Fruit fly (Drosophila melanogaster) whole organism, embryonic: ENCODE data around the gene Teh1.

Experiments used
- Awh ChIP-seq: fragments of 200-800 bp; sonication (Bioruptor generic); IDR thresholded peaks from 2 replicates; pipeline ENCODE4, ENCODE4 v1.3.6; 2022; ENCODE audit warnings: missing biosample characterization, missing genetic modification characterization
- B-H2 ChIP-seq: fragments of 200-800 bp; sonication (Bioruptor generic); optimal IDR thresholded peaks from 2 replicates; lab custom pipeline; 2018; ENCODE audit warnings: missing biosample characterization, mild to moderate bottlenecking, missing genetic modification characterization
- Blimp-1 ChIP-seq: fragments of 200-800 bp; sonication (Bioruptor generic); optimal IDR thresholded peaks from 3 replicates; lab custom pipeline; 2018; ENCODE audit warnings: missing biosample characterization, missing genetic modification characterization, mild to moderate bottlenecking, moderate library complexity, missing genetic modification reagents
- BtbVII ChIP-seq: fragments of 200-800 bp; sonication (Bioruptor generic); optimal IDR thresholded peaks from 3 replicates; lab custom pipeline; 2017; ENCODE audit warnings: missing biosample characterization, mild to moderate bottlenecking, missing genetic modification characterization
- CG10565 ChIP-seq: fragments of 200-800 bp; sonication (Bioruptor generic); optimal IDR thresholded peaks from 3 replicates; lab custom pipeline; 2016; ENCODE audit warnings: missing biosample characterization, mild to moderate bottlenecking, missing genetic modification characterization
- CG12155 ChIP-seq: fragments of 200-800 bp; sonication (Bioruptor generic); optimal IDR thresholded peaks from 3 replicates; lab custom pipeline; 2016; ENCODE audit warnings: missing biosample characterization, missing genetic modification characterization
- CG12219 ChIP-seq: fragments of 200-800 bp; sonication (Bioruptor generic); optimal IDR thresholded peaks from 3 replicates; lab custom pipeline; 2018; ENCODE audit warnings: missing biosample characterization, mild to moderate bottlenecking, missing genetic modification characterization
- CG12391 ChIP-seq: fragments of 200-800 bp; sonication (Bioruptor generic); optimal IDR thresholded peaks from 3 replicates; lab custom pipeline; 2018; ENCODE audit warnings: missing biosample characterization, mild to moderate bottlenecking, missing genetic modification characterization, moderate library complexity
- CG13123 ChIP-seq: fragments of 200-800 bp; sonication (Bioruptor generic); optimal IDR thresholded peaks from 2 replicates; lab custom pipeline; 2016; ENCODE audit warnings: missing biosample characterization, missing genetic modification characterization
- CG16815 ChIP-seq: fragments of 200-800 bp; sonication (Bioruptor generic); optimal IDR thresholded peaks from 3 replicates; lab custom pipeline; 2017; ENCODE audit warnings: missing biosample characterization, mild to moderate bottlenecking, missing genetic modification characterization
- CG1792 ChIP-seq: fragments of 200-800 bp; sonication (Bioruptor generic); optimal IDR thresholded peaks from 2 replicates; lab custom pipeline; 2016; ENCODE audit warnings: missing biosample characterization, missing genetic modification characterization
- CG30020 ChIP-seq: fragments of 200-800 bp; optimal IDR thresholded peaks from 2 replicates; lab custom pipeline; 2019; ENCODE audit warnings: missing biosample characterization, mild to moderate bottlenecking, missing genetic modification characterization, moderate library complexity
- CG34422 ChIP-seq: fragments of 200-800 bp; sonication (Bioruptor generic); IDR thresholded peaks from 3 replicates; pipeline ENCODE4 v1.3.6; 2022; ENCODE audit warnings: missing biosample characterization, missing genetic modification characterization
- CG7271 ChIP-seq: fragments of 200-800 bp; sonication (Bioruptor generic); optimal IDR thresholded peaks from 2 replicates; lab custom pipeline; 2018; ENCODE audit warnings: missing biosample characterization, mild to moderate bottlenecking, missing genetic modification characterization, moderate library complexity
- CG7987 ChIP-seq: fragments of 200-800 bp; sonication (Bioruptor generic); optimal IDR thresholded peaks from 2 replicates; lab custom pipeline; 2018; ENCODE audit warnings: missing biosample characterization, mild to moderate bottlenecking, missing genetic modification characterization, moderate library complexity
- CG8290 ChIP-seq, 3 experiments: fragments of 200-800 bp; sonication (Bioruptor generic); optimal IDR thresholded peaks; 2 replicates each; lab custom pipeline; 2016 to 2019; ENCODE audit warnings: missing biosample characterization in 3 of 3, missing genetic modification characterization in 3 of 3, mild to moderate bottlenecking in 2 of 3, moderate library complexity in 1 of 3
- CHES-1-like ChIP-seq: fragments of 200-800 bp; sonication (Bioruptor generic); optimal IDR thresholded peaks from 2 replicates; lab custom pipeline; 2016; ENCODE audit warnings: missing biosample characterization, missing genetic modification characterization
- D ChIP-seq, 2 experiments: fragments of 200-800 bp in 1 of 2; fragments of >200 bp in 1 of 2; sonication (Bioruptor generic) in 1 of 2; optimal IDR thresholded peaks; 2 replicates in 1 of 2; 3 replicates in 1 of 2; lab custom pipeline; 2017; ENCODE audit warnings: mild to moderate bottlenecking in 1 of 2, missing biosample characterization in 1 of 2, missing genetic modification characterization in 1 of 2, missing genetic modification reagents in 1 of 2
- Elba2 ChIP-seq: fragments of 200-800 bp; sonication (Bioruptor generic); optimal IDR thresholded peaks from 3 replicates; lab custom pipeline; 2016; ENCODE audit warnings: missing biosample characterization, missing genetic modification characterization
- Hr78 ChIP-seq, 2 experiments: fragments of 200-800 bp in 1 of 2; fragments of >200 bp in 1 of 2; sonication (Bioruptor generic) in 1 of 2; optimal IDR thresholded peaks; 2 replicates each; lab custom pipeline; 2017 to 2019; ENCODE audit warnings: missing biosample characterization in 2 of 2, missing genetic modification characterization in 2 of 2, mild to moderate bottlenecking in 1 of 2, moderate library complexity in 1 of 2
- Jarid2 ChIP-seq: fragments of 200-800 bp; sonication (Bioruptor generic); optimal IDR thresholded peaks from 3 replicates; lab custom pipeline; 2017; ENCODE audit warnings: mild to moderate bottlenecking, missing biosample characterization, missing genetic modification reagents, missing genetic modification characterization
- Med ChIP-seq: fragments of 200-800 bp; sonication (Bioruptor generic); peaks from one replicate; lab custom pipeline; 2016; ENCODE audit warnings: missing biosample characterization, missing genetic modification characterization, mild to moderate bottlenecking, inconsistent platforms, moderate library complexity
- Mes4 ChIP-seq: fragments of 200-800 bp; sonication (Bioruptor generic); optimal IDR thresholded peaks from 2 replicates; lab custom pipeline; 2016; ENCODE audit warnings: missing biosample characterization, missing genetic modification characterization
- Mrtf ChIP-seq: fragments of 200-800 bp; sonication (Bioruptor generic); IDR thresholded peaks from 3 replicates; pipeline ENCODE4 v1.3.6; 2022; ENCODE audit warnings: missing biosample characterization, missing genetic modification characterization
- Myb ChIP-seq: fragments of 200-800 bp; sonication (Bioruptor generic); optimal IDR thresholded peaks from 2 replicates; lab custom pipeline; 2016; ENCODE audit warnings: missing biosample characterization, missing genetic modification characterization
- Opbp ChIP-seq: fragments of 200-800 bp; sonication (Bioruptor generic); IDR thresholded peaks from 3 replicates; pipeline ENCODE4 v1.3.6; 2022; ENCODE audit warnings: missing biosample characterization, missing genetic modification characterization; ENCODE audit not compliant: partially characterized antibody
- Rfx ChIP-seq: fragments of 200-800 bp; sonication (Bioruptor generic); IDR thresholded peaks from 2 replicates; pipeline ENCODE4 v1.3.6; 2022; ENCODE audit warnings: missing biosample characterization, missing genetic modification characterization
- TFAM ChIP-seq: fragments of 200-800 bp; sonication (Bioruptor generic); optimal IDR thresholded peaks from 2 replicates; lab custom pipeline; 2017; ENCODE audit warnings: missing biosample characterization, missing genetic modification characterization, inconsistent platforms
- abd-A ChIP-seq: fragments of 200-800 bp; sonication (Bioruptor generic); optimal IDR thresholded peaks from 3 replicates; lab custom pipeline; 2019; ENCODE audit warnings: missing biosample characterization, mild to moderate bottlenecking, missing genetic modification characterization, moderate library complexity
- ap ChIP-seq: fragments of 200-800 bp; sonication (Bioruptor generic); IDR thresholded peaks from 2 replicates; pipeline ENCODE4 v1.3.6; 2022; ENCODE audit warnings: missing biosample characterization, missing genetic modification characterization
- az2 ChIP-seq: fragments of 200-800 bp; sonication (Bioruptor generic); optimal IDR thresholded peaks from 3 replicates; lab custom pipeline; 2016; ENCODE audit warnings: missing biosample characterization, missing genetic modification characterization
- br ChIP-seq: fragments of >200 bp; optimal IDR thresholded peaks from 2 replicates; lab custom pipeline; 2017
- cato ChIP-seq: fragments of 200-800 bp; sonication (Bioruptor generic); optimal IDR thresholded peaks from 2 replicates; lab custom pipeline; 2016; ENCODE audit warnings: missing biosample characterization, missing genetic modification characterization, borderline replicate concordance
- chif ChIP-seq, 2 experiments: fragments of 200-800 bp; sonication (Bioruptor generic); optimal IDR thresholded peaks; 3 replicates each; lab custom pipeline; 2016; ENCODE audit warnings: missing biosample characterization in 2 of 2, missing genetic modification characterization in 2 of 2
- croc ChIP-seq: fragments of 200-800 bp; sonication (Bioruptor generic); conservative IDR thresholded peaks from 3 replicates; pipeline ENCODE4 v1.3.6; 2022; ENCODE audit warnings: missing biosample characterization, missing genetic modification characterization
- cwo ChIP-seq: fragments of 200-800 bp; sonication (Bioruptor generic); optimal IDR thresholded peaks from 3 replicates; lab custom pipeline; 2017; ENCODE audit warnings: missing biosample characterization, missing genetic modification characterization, mild to moderate bottlenecking, moderate library complexity, missing genetic modification reagents
- ems ChIP-seq: fragments of 200-800 bp; sonication (Bioruptor generic); optimal IDR thresholded peaks from 3 replicates; lab custom pipeline; 2016; ENCODE audit warnings: missing biosample characterization, missing genetic modification characterization
- en ChIP-seq: fragments of 200-800 bp; sonication (Bioruptor generic); optimal IDR thresholded peaks from 2 replicates; lab custom pipeline; 2016; ENCODE audit warnings: missing biosample characterization, missing genetic modification characterization
- fd64A ChIP-seq: fragments of 200-800 bp; sonication (Bioruptor generic); optimal IDR thresholded peaks from 3 replicates; lab custom pipeline; 2018; ENCODE audit warnings: missing biosample characterization, mild to moderate bottlenecking, missing genetic modification characterization
- gfzf ChIP-seq: fragments of 200-800 bp; sonication (Bioruptor generic); optimal IDR thresholded peaks from 2 replicates; lab custom pipeline; 2016; ENCODE audit warnings: missing biosample characterization, mild to moderate bottlenecking, missing genetic modification characterization, moderate library complexity
- gsb ChIP-seq: fragments of 200-800 bp; sonication (Bioruptor generic); IDR thresholded peaks from 2 replicates; pipeline ENCODE4 v1.3.6; 2022; ENCODE audit warnings: missing biosample characterization, missing genetic modification characterization
- gt ChIP-seq: fragments of 200-800 bp; sonication (Bioruptor generic); IDR thresholded peaks from 2 replicates; pipeline ENCODE4 v1.3.6; 2022; ENCODE audit warnings: missing biosample characterization, missing genetic modification characterization
- hbn ChIP-seq: fragments of 200-800 bp; sonication (Bioruptor generic); IDR thresholded peaks from 2 replicates; pipeline ENCODE4 v1.3.6; 2022; ENCODE audit warnings: missing biosample characterization, missing genetic modification characterization; ENCODE audit not compliant: partially characterized antibody
- klu ChIP-seq: fragments of 200-800 bp; sonication (Bioruptor generic); IDR thresholded peaks from 2 replicates; pipeline ENCODE4 v1.3.6; 2022; ENCODE audit warnings: missing biosample characterization, missing genetic modification characterization
- sob ChIP-seq: fragments of 200-800 bp; sonication (Bioruptor generic); IDR thresholded peaks from 2 replicates; pipeline ENCODE4 v1.3.6; 2022; ENCODE audit warnings: missing biosample characterization, missing genetic modification characterization
- tll ChIP-seq, 2 experiments: fragments of 200-800 bp in 1 of 2; fragments of >200 bp in 1 of 2; sonication (Bioruptor generic) in 1 of 2; optimal IDR thresholded peaks; 2 replicates each; lab custom pipeline; 2017 to 2019; ENCODE audit warnings: missing biosample characterization in 2 of 2, missing genetic modification characterization in 2 of 2, mild to moderate bottlenecking in 1 of 2, moderate library complexity in 1 of 2
- unc-4 ChIP-seq: fragments of 200-800 bp; sonication (Bioruptor generic); IDR thresholded peaks from 2 replicates; pipeline ENCODE4 v1.3.6; 2022; ENCODE audit warnings: missing biosample characterization, missing genetic modification characterization; ENCODE audit not compliant: partially characterized antibody
- zf30C ChIP-seq: fragments of 200-800 bp; sonication (Bioruptor generic); optimal IDR thresholded peaks from 3 replicates; lab custom pipeline; 2018; ENCODE audit warnings: missing biosample characterization, mild to moderate bottlenecking, missing genetic modification characterization

Gene Teh1

DNA sequence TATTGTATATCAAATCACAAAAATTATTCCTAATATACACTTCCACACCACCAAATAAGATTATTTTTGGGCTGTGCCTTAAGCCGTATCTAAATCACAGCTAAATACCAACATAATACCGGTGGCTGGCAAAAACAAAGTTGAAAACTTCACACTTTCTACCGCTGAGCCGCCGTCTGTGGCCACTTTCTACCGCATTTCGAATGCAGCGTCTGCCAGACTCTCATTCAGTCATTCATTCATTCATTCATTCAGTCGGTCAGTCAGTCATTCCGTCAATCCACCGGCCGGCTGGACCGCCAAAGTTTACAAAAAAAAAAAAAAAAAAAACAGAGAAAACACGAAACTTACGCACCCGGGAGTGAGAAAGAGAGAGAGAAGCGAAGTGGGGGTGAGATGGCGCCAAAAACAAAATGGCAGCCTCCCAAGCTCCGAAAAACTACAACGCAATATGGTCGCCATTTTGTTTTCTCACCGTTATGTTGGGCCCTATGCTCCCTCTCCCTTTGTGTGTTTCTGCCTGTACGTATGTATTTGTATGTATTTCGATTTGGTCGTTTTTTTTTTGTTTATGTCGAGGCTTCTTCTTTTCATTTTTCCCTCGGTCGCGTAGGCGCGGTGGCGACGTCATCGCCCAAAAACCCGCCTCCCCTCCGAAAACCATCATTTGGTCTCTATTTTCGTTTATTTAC, 15.5 kb upstream of the Teh1 start (continued):
- TF ChIP-seq CG8290 (GFP tag; optimal IDR thresholded peaks at IDR 0.05; lab: Kevin White, UChicago) (no peak), CG8290 (tag; optimal IDR thresholded peaks at IDR 0.05; lab: Kevin White, UChicago) (no peak), Hr78 (GFP tag; optimal IDR thresholded peaks at IDR 0.05; lab: Kevin White, UChicago) (peak in 1 of 2 experiments; percentile 11), CG7987 (GFP tag; lab: Kevin White, UChicago) (no peak), Elba2 (GFP tag; lab: Kevin White, UChicago) (no peak), croc (no peak), zf30C (GFP tag; lab: Kevin White, UChicago) (no peak), chif (GFP tag; optimal IDR thresholded peaks at IDR 0.05; lab: Kevin White, UChicago) (no peak), CG12155 (GFP tag; lab: Kevin White, UChicago) (no peak), CG12219 (GFP tag; lab: Kevin White, UChicago) (no peak), klu (GFP tag; lab: Robert Waterston, UW) (0 out of 2 replicates have a peak, but pooled peaks have one; percentile 21), Opbp (GFP tag; lab: Robert Waterston, UW) (no peak), CHES-1-like (GFP tag; lab: Kevin White, UChicago) (no peak), cato (GFP tag; lab: Kevin White, UChicago) (no peak), CG7271 (tag; lab: Kevin White, UChicago) (no peak), cwo (GFP tag; lab: Kevin White, UChicago) (peak; percentile 33), CG13123 (GFP tag; lab: Kevin White, UChicago) (no peak), br (no peak), Rfx (GFP tag; lab: Robert Waterston, UW) (peak; percentile 13; the same call in 1 of the 2 replicates), en (GFP tag; lab: Kevin White, UChicago) (no peak), unc-4 (GFP tag; lab: Robert Waterston, UW) (0 out of 2 replicates have a peak, but pooled peaks have one; percentile 36), az2 (GFP tag; lab: Kevin White, UChicago) (no peak), sob (GFP tag; lab: Robert Waterston, UW) (no peak), Mes4 (GFP tag; lab: Kevin White, UChicago) (no peak), CG1792 (GFP tag; lab: Kevin White, UChicago) (no peak), TFAM (GFP tag; lab: Kevin White, UChicago) (no peak), ap (GFP tag; lab: Robert Waterston, UW) (no peak), Myb (GFP tag; lab: Kevin White, UChicago) (no peak), B-H2 (no peak), ems (GFP tag; lab: Kevin White, UChicago) (no peak), gt (GFP tag; lab: Robert Waterston, UW) (no peak), CG10565 (no peak), CG12391 (tag; lab: Kevin White, UChicago) (no peak), Mrtf (no peak), Awh (GFP tag; lab: Robert Waterston, UW) (0 out of 2 replicates have a peak, but pooled peaks have one; percentile 25), gfzf (GFP tag; lab: Kevin White, UChicago) (no peak), Blimp-1 (peak; percentile 69), D (optimal IDR thresholded peaks at IDR 0.05; lab: Kevin White, UChicago) (no peak), D (GFP tag; optimal IDR thresholded peaks at IDR 0.05; lab: Kevin White, UChicago) (no peak), Jarid2 (GFP tag; lab: Kevin White, UChicago) (no peak), CG16815 (GFP tag; lab: Kevin White, UChicago) (no peak), tll (GFP tag; optimal IDR thresholded peaks at IDR 0.05; lab: Kevin White, UChicago) (no peak), CG30020 (tag; lab: Kevin White, UChicago) (no peak), hbn (GFP tag; lab: Robert Waterston, UW) (no peak), BtbVII (GFP tag; lab: Kevin White, UChicago) (peak; percentile 72), Med (no peak), CG34422 (GFP tag; lab: Robert Waterston, UW) (0 out of 3 replicates have a peak, but pooled peaks have one; percentile 46), fd64A (GFP tag; lab: Kevin White, UChicago) (no peak), gsb (GFP tag; lab: Robert Waterston, UW) (no peak), abd-A (peak; percentile 97)
